Fruit fly (Drosophila melanogaster) whole organism, embryonic: Measurements from ENCODE around the gene CG5535.

ENCODE experiments used
- Asciz ChIP-seq: fragments of 200-800 bp; sonication (Bioruptor generic); optimal IDR thresholded peaks from 2 replicates; lab custom pipeline; 2017; ENCODE audit warnings: missing biosample characterization, mild to moderate bottlenecking, missing genetic modification characterization, missing genetic modification reagents
- B-H2 ChIP-seq: fragments of 200-800 bp; sonication (Bioruptor generic); optimal IDR thresholded peaks from 2 replicates; lab custom pipeline; 2018; ENCODE audit warnings: missing biosample characterization, mild to moderate bottlenecking, missing genetic modification characterization
- CG10462 ChIP-seq: fragments of 200-800 bp; sonication (Bioruptor generic); optimal IDR thresholded peaks from 2 replicates; lab custom pipeline; 2016; ENCODE audit warnings: missing biosample characterization, missing genetic modification characterization
- CG10565 ChIP-seq: fragments of 200-800 bp; sonication (Bioruptor generic); optimal IDR thresholded peaks from 3 replicates; lab custom pipeline; 2016; ENCODE audit warnings: missing biosample characterization, mild to moderate bottlenecking, missing genetic modification characterization
- CG10959 ChIP-seq: fragments of 200-800 bp; sonication (Bioruptor generic); IDR thresholded peaks from 2 replicates; pipeline ENCODE4 v1.3.6; 2022; ENCODE audit warnings: missing biosample characterization, missing genetic modification characterization
- CG11504 ChIP-seq: fragments of 200-800 bp; sonication (Bioruptor generic); optimal IDR thresholded peaks from 3 replicates; lab custom pipeline; 2019; ENCODE audit warnings: missing biosample characterization, mild to moderate bottlenecking, missing genetic modification characterization, moderate library complexity
- CG11696 ChIP-seq: fragments of 200-800 bp; sonication (Bioruptor generic); IDR thresholded peaks from 2 replicates; pipeline ENCODE4 v1.3.6; 2022; ENCODE audit warnings: missing biosample characterization, missing genetic modification characterization
- CG12071 ChIP-seq: fragments of 200-800 bp; sonication (Bioruptor generic); optimal IDR thresholded peaks from 3 replicates; lab custom pipeline; 2018; ENCODE audit warnings: missing biosample characterization, mild to moderate bottlenecking, missing genetic modification characterization
- CG12155 ChIP-seq: fragments of 200-800 bp; sonication (Bioruptor generic); optimal IDR thresholded peaks from 3 replicates; lab custom pipeline; 2016; ENCODE audit warnings: missing biosample characterization, missing genetic modification characterization
- CG12219 ChIP-seq: fragments of 200-800 bp; sonication (Bioruptor generic); optimal IDR thresholded peaks from 3 replicates; lab custom pipeline; 2018; ENCODE audit warnings: missing biosample characterization, mild to moderate bottlenecking, missing genetic modification characterization
- CG1233 ChIP-seq: fragments of 200-800 bp; sonication (Bioruptor generic); optimal IDR thresholded peaks from 4 replicates; lab custom pipeline; 2018; ENCODE audit warnings: missing biosample characterization, mild to moderate bottlenecking, missing genetic modification characterization
- CG16779 ChIP-seq: fragments of 200-800 bp; sonication (Bioruptor generic); IDR thresholded peaks from 2 replicates; pipeline ENCODE4 v1.3.6; 2022; ENCODE audit warnings: missing biosample characterization, missing genetic modification characterization
- CG1832 ChIP-seq: fragments of 200-800 bp; sonication (Bioruptor generic); optimal IDR thresholded peaks from 2 replicates; lab custom pipeline; 2017; ENCODE audit warnings: missing biosample characterization, mild to moderate bottlenecking, missing genetic modification characterization, inconsistent platforms
- CG18476 ChIP-seq: fragments of 200-800 bp; sonication (Bioruptor generic); optimal IDR thresholded peaks from 2 replicates; lab custom pipeline; 2016; ENCODE audit warnings: missing biosample characterization, mild to moderate bottlenecking, missing genetic modification characterization
- CG18599 ChIP-seq: fragments of 200-800 bp; sonication (Bioruptor generic); optimal IDR thresholded peaks from 3 replicates; lab custom pipeline; 2017; ENCODE audit warnings: missing biosample characterization, missing genetic modification characterization, mild to moderate bottlenecking, moderate library complexity, missing genetic modification reagents
- CG2678 ChIP-seq: fragments of 200-800 bp; sonication (Bioruptor generic); optimal IDR thresholded peaks from 3 replicates; lab custom pipeline; 2019; ENCODE audit warnings: missing biosample characterization, mild to moderate bottlenecking, missing genetic modification characterization, moderate library complexity
- CG3065 ChIP-seq: fragments of 200-800 bp; sonication (Bioruptor generic); optimal IDR thresholded peaks from 2 replicates; lab custom pipeline; 2016; ENCODE audit warnings: missing biosample characterization, missing genetic modification characterization
- CG3163 ChIP-seq: fragments of 200-800 bp; sonication (Bioruptor generic); optimal IDR thresholded peaks from 3 replicates; lab custom pipeline; 2016; ENCODE audit warnings: missing biosample characterization, missing genetic modification characterization
- CG32772 ChIP-seq: fragments of 200-800 bp; sonication (Bioruptor generic); IDR thresholded peaks from 2 replicates; pipeline ENCODE4 v1.3.6; 2022; ENCODE audit warnings: missing biosample characterization, missing genetic modification characterization
- CG34376 ChIP-seq: fragments of 200-800 bp; sonication (Bioruptor generic); optimal IDR thresholded peaks from 2 replicates; lab custom pipeline; 2018; ENCODE audit warnings: missing biosample characterization, mild to moderate bottlenecking, missing genetic modification characterization
- CG7372 ChIP-seq: fragments of 200-800 bp; sonication (Bioruptor generic); IDR thresholded peaks from 2 replicates; pipeline ENCODE4 v1.3.6; 2022; ENCODE audit warnings: missing biosample characterization, missing genetic modification characterization
- CG7928 ChIP-seq: fragments of 200-800 bp; sonication (Bioruptor generic); optimal IDR thresholded peaks from 2 replicates; lab custom pipeline; 2017; ENCODE audit warnings: missing biosample characterization, mild to moderate bottlenecking, missing genetic modification characterization
- CG9797 ChIP-seq: fragments of 200-800 bp; sonication (Bioruptor generic); optimal IDR thresholded peaks from 3 replicates; lab custom pipeline; 2018; ENCODE audit warnings: missing biosample characterization, mild to moderate bottlenecking, missing genetic modification characterization
- CkIIα-i1 ChIP-seq: fragments of 200-800 bp; sonication (Bioruptor generic); IDR thresholded peaks from 2 replicates; pipeline ENCODE4 v1.3.6; 2022; ENCODE audit warnings: missing biosample characterization, missing genetic modification characterization
- Dfd ChIP-seq, 2 experiments: fragments of >200 bp; optimal IDR thresholded peaks; 2 replicates each; lab custom pipeline; 2017; ENCODE audit warnings: missing biosample characterization in 2 of 2, missing genetic modification characterization in 2 of 2
- Dll ChIP-seq: fragments of 200-800 bp; sonication (Bioruptor generic); IDR thresholded peaks from 4 replicates; pipeline ENCODE4 v1.3.6; 2022; ENCODE audit warnings: missing biosample characterization, missing genetic modification characterization; ENCODE audit not compliant: partially characterized antibody
- Drgx ChIP-seq: fragments of 200-800 bp; sonication (Bioruptor generic); IDR thresholded peaks from 2 replicates; pipeline ENCODE4 v1.3.6; 2022; ENCODE audit warnings: missing biosample characterization, missing genetic modification characterization
- ERR ChIP-seq: fragments of 200-800 bp; sonication (Bioruptor generic); optimal IDR thresholded peaks from 2 replicates; lab custom pipeline; 2016; ENCODE audit warnings: missing biosample characterization, missing genetic modification characterization
- NFAT ChIP-seq: fragments of 200-800 bp; sonication (Bioruptor generic); IDR thresholded peaks from 2 replicates; pipeline ENCODE4 v1.3.6; 2022; ENCODE audit warnings: missing biosample characterization, missing genetic modification characterization
- Nf-YA ChIP-seq: fragments of 200-800 bp; sonication (Bioruptor generic); IDR thresholded peaks from 2 replicates; pipeline ENCODE4 v1.3.6; 2022; ENCODE audit warnings: missing biosample characterization, missing genetic modification characterization
- ash1 ChIP-seq: fragments of 200-800 bp; sonication (Bioruptor generic); optimal IDR thresholded peaks from 2 replicates; lab custom pipeline; 2018; ENCODE audit warnings: missing biosample characterization, mild to moderate bottlenecking, missing genetic modification characterization
- br ChIP-seq: fragments of >200 bp; optimal IDR thresholded peaks from 2 replicates; lab custom pipeline; 2017
- crp ChIP-seq, 2 experiments: fragments of 200-800 bp; sonication (Bioruptor generic); optimal IDR thresholded peaks; 2 replicates in 1 of 2; 3 replicates in 1 of 2; lab custom pipeline; 2017; ENCODE audit warnings: missing biosample characterization in 2 of 2, missing genetic modification characterization in 2 of 2, mild to moderate bottlenecking in 1 of 2, moderate library complexity in 1 of 2
- cwo ChIP-seq: fragments of 200-800 bp; sonication (Bioruptor generic); optimal IDR thresholded peaks from 3 replicates; lab custom pipeline; 2017; ENCODE audit warnings: missing biosample characterization, missing genetic modification characterization, mild to moderate bottlenecking, moderate library complexity, missing genetic modification reagents
- exex ChIP-seq: fragments of 200-800 bp; sonication (Bioruptor generic); optimal IDR thresholded peaks from 4 replicates; lab custom pipeline; 2018; ENCODE audit warnings: missing biosample characterization, mild to moderate bottlenecking, missing genetic modification characterization, moderate library complexity
- eyg ChIP-seq: fragments of 200-800 bp; sonication (Bioruptor generic); optimal IDR thresholded peaks from 3 replicates; lab custom pipeline; 2016; ENCODE audit warnings: missing biosample characterization, missing genetic modification characterization
- fd3F ChIP-seq: fragments of 200-800 bp; sonication (Bioruptor generic); optimal IDR thresholded peaks from 2 replicates; lab custom pipeline; 2018; ENCODE audit warnings: missing biosample characterization, mild to moderate bottlenecking, missing genetic modification characterization, moderate library complexity
- fu2 ChIP-seq: fragments of 200-800 bp; sonication (Bioruptor generic); optimal IDR thresholded peaks from 2 replicates; lab custom pipeline; 2016; ENCODE audit warnings: missing biosample characterization, missing genetic modification characterization
- jumu ChIP-seq: fragments of 200-800 bp; sonication (Bioruptor generic); optimal IDR thresholded peaks from 3 replicates; lab custom pipeline; 2016; ENCODE audit warnings: missing biosample characterization, missing genetic modification characterization
- ken ChIP-seq: fragments of 200-800 bp; sonication (Bioruptor generic); IDR thresholded peaks from 3 replicates; pipeline ENCODE4 v1.3.6; 2022; ENCODE audit warnings: missing biosample characterization, missing genetic modification characterization
- mirr ChIP-seq: fragments of 200-800 bp; sonication (Bioruptor generic); optimal IDR thresholded peaks from 3 replicates; lab custom pipeline; 2018; ENCODE audit warnings: missing biosample characterization, mild to moderate bottlenecking, missing genetic modification characterization
- ro ChIP-seq: fragments of 200-800 bp; sonication (Bioruptor generic); IDR thresholded peaks from 2 replicates; pipeline ENCODE4 v1.3.6; 2022; ENCODE audit warnings: missing biosample characterization, missing genetic modification characterization
- row ChIP-seq: fragments of 200-800 bp; sonication (Bioruptor generic); IDR thresholded peaks from 3 replicates; pipeline ENCODE4 v1.3.6; 2022; ENCODE audit warnings: missing biosample characterization, missing genetic modification characterization
- sens-2 ChIP-seq: fragments of 200-800 bp; sonication (Bioruptor generic); IDR thresholded peaks from 2 replicates; pipeline ENCODE4 v1.3.6; 2022; ENCODE audit warnings: missing biosample characterization, missing genetic modification characterization
- sug ChIP-seq: fragments of 200-800 bp; optimal IDR thresholded peaks from 2 replicates; lab custom pipeline; 2019; ENCODE audit warnings: missing biosample characterization, mild to moderate bottlenecking, missing genetic modification characterization, moderate library complexity
- toy ChIP-seq: fragments of 200-800 bp; sonication (Bioruptor generic); IDR thresholded peaks from 2 replicates; pipeline ENCODE4 v1.3.6; 2022; ENCODE audit warnings: missing biosample characterization, missing genetic modification characterization
- vvl ChIP-seq: fragments of 200-800 bp; sonication (Bioruptor generic); IDR thresholded peaks from 2 replicates; pipeline ENCODE4 v1.3.6; 2022; ENCODE audit warnings: missing biosample characterization, missing genetic modification characterization

CG5535 gene

dm6 chr3L:17903813-17904416, 47.3 kb upstream of the CG5535 start:
- TF ChIP-seq CG18476 (GFP tag; lab: Kevin White, UChicago) (peak; percentile 24), CG10462 (GFP tag; lab: Kevin White, UChicago) (no peak), ash1 (no peak), CG1233 (GFP tag; lab: Kevin White, UChicago) (no peak), CG3163 (GFP tag; lab: Kevin White, UChicago) (no peak), CG34376 (GFP tag; lab: Kevin White, UChicago) (peak; percentile 13), exex (peak; percentile 53), CG16779 (GFP tag; lab: Robert Waterston, UW) (no peak), mirr (GFP tag; lab: Kevin White, UChicago) (peak; percentile 60), CG12071 (GFP tag; lab: Kevin White, UChicago) (no peak), CG12219 (GFP tag; lab: Kevin White, UChicago) (no peak), Drgx (GFP tag; lab: Robert Waterston, UW) (0 out of 2 replicates have a peak, but pooled peaks have one; percentile 18), ro (GFP tag; lab: Robert Waterston, UW) (no peak), vvl (no peak), sens-2 (GFP tag; lab: Robert Waterston, UW) (no peak), crp (GFP tag; optimal IDR thresholded peaks at IDR 0.05; lab: Kevin White, UChicago) (no peak), ERR (GFP tag; lab: Kevin White, UChicago) (no peak), Nf-YA (GFP tag; lab: Robert Waterston, UW) (no peak), eyg (GFP tag; lab: Kevin White, UChicago) (no peak), B-H2 (GFP tag; lab: Kevin White, UChicago) (no peak), Asciz (no peak), row (0 out of 3 replicates have a peak, but pooled peaks have one; percentile 8), Dfd (GFP tag; optimal IDR thresholded peaks at IDR 0.05; lab: Kevin White, UChicago) (no peak), toy (GFP tag; lab: Robert Waterston, UW) (no peak), fd3F (GFP tag; lab: Kevin White, UChicago) (no peak), CG10565 (GFP tag; lab: Kevin White, UChicago) (no peak), CG11696 (GFP tag; lab: Robert Waterston, UW) (no peak), CG10959 (GFP tag; lab: Robert Waterston, UW) (no peak), cwo (GFP tag; lab: Kevin White, UChicago) (peak; percentile 68), jumu (no peak), br (lab: Kevin White, UChicago) (no peak), sug (tag; lab: Kevin White, UChicago) (peak; percentile 60), ken (GFP tag; lab: Robert Waterston, UW) (no peak), CG18599 (peak; percentile 21), CG9797 (GFP tag; lab: Kevin White, UChicago) (no peak), CG3065 (GFP tag; lab: Kevin White, UChicago) (no peak), CG7928 (GFP tag; lab: Kevin White, UChicago) (no peak)

- TF ChIP-seq CG11504 (tag; lab: Kevin White, UChicago) = no peak
- TF ChIP-seq CG2678 (tag; lab: Kevin White, UChicago) = peak; percentile 6
- 0 out of 2 replicates have a peak, but pooled peaks have one; percentile 13 for TF ChIP-seq CG7372 (GFP tag; lab: Robert Waterston, UW)
- TF ChIP-seq NFAT (GFP tag; lab: Robert Waterston, UW) = no peak
- TF ChIP-seq Dll (GFP tag; lab: Robert Waterston, UW) = no peak
- TF ChIP-seq CG12155 (GFP tag; lab: Kevin White, UChicago) = no peak
- no peak for TF ChIP-seq CG1832
- TF ChIP-seq fu2 (GFP tag; lab: Kevin White, UChicago) = no peak
- TF ChIP-seq CG32772 (GFP tag; lab: Robert Waterston, UW) = no peak
- TF ChIP-seq CkIIα-i1 (GFP tag; lab: Robert Waterston, UW) = no peak
Measured at dm6 chr3L:17902621-17903020, 46.0 kb upstream of the CG5535 start.
